Fruit fly (Drosophila melanogaster) whole organism, adult: ENCODE measurements around the gene Hnf4.
A peak's percentile ranks its signal among the peaks of the same experiment; 100 is the strongest.

Experiments
- CG11617 ChIP-seq: fragments of 200-800 bp; sonication (Bioruptor generic); optimal IDR thresholded peaks from 2 replicates; lab custom pipeline; 2017; ENCODE audit warnings: mild to moderate bottlenecking, missing biosample characterization, missing genetic modification reagents, missing genetic modification characterization
- CG12768 ChIP-seq: fragments of 200-800 bp; sonication (Bioruptor generic); optimal IDR thresholded peaks from 2 replicates; lab custom pipeline; 2017; ENCODE audit warnings: missing biosample characterization, missing genetic modification characterization, mild to moderate bottlenecking, moderate library complexity, missing genetic modification reagents
- CG14711 ChIP-seq: fragments of 200-800 bp; sonication (Bioruptor generic); optimal IDR thresholded peaks from 2 replicates; lab custom pipeline; 2018; ENCODE audit warnings: missing biosample characterization, mild to moderate bottlenecking, missing genetic modification characterization, moderate library complexity
- CG1620 ChIP-seq: fragments of 200-800 bp; sonication (Bioruptor generic); optimal IDR thresholded peaks from 2 replicates; lab custom pipeline; 2016; ENCODE audit warnings: missing biosample characterization, missing genetic modification characterization
- CG33017 ChIP-seq: fragments of 200-800 bp; sonication (Bioruptor generic); optimal IDR thresholded peaks from 2 replicates; lab custom pipeline; 2018; ENCODE audit warnings: missing biosample characterization, mild to moderate bottlenecking, missing genetic modification characterization, moderate library complexity
- CG5204 ChIP-seq: fragments of 200-800 bp; sonication (Bioruptor generic); optimal IDR thresholded peaks from 2 replicates; lab custom pipeline; 2016; ENCODE audit warnings: missing biosample characterization, missing genetic modification characterization
- CG7045 ChIP-seq: fragments of 200-800 bp; sonication (Bioruptor generic); optimal IDR thresholded peaks from 2 replicates; lab custom pipeline; 2017; ENCODE audit warnings: missing biosample characterization, mild to moderate bottlenecking, missing genetic modification characterization
- CG7101 ChIP-seq: fragments of 200-800 bp; sonication (Bioruptor generic); optimal IDR thresholded peaks from 2 replicates; lab custom pipeline; 2018; ENCODE audit warnings: missing biosample characterization, mild to moderate bottlenecking, missing genetic modification characterization, moderate library complexity
- Clk ChIP-seq: fragments of 200-800 bp; sonication (Bioruptor generic); optimal IDR thresholded peaks from 2 replicates; lab custom pipeline; 2017; ENCODE audit warnings: missing biosample characterization, missing genetic modification characterization
- Crg-1 ChIP-seq: fragments of 200-800 bp; sonication (Bioruptor generic); optimal IDR thresholded peaks from 2 replicates; lab custom pipeline; 2016; ENCODE audit warnings: missing biosample characterization, missing genetic modification characterization
- Hr96 ChIP-seq: fragments of 200-800 bp; sonication (Bioruptor generic); optimal IDR thresholded peaks from 2 replicates; lab custom pipeline; 2016; ENCODE audit warnings: missing biosample characterization, missing genetic modification characterization
- Mnt ChIP-seq: fragments of 200-800 bp; sonication (Bioruptor generic); optimal IDR thresholded peaks from 2 replicates; lab custom pipeline; 2016; ENCODE audit warnings: missing biosample characterization, mild to moderate bottlenecking, missing genetic modification characterization
- bab1 ChIP-seq: fragments of 200-800 bp; sonication (Bioruptor generic); optimal IDR thresholded peaks from 3 replicates; lab custom pipeline; 2019; ENCODE audit warnings: missing biosample characterization, mild to moderate bottlenecking, missing genetic modification characterization, moderate library complexity
- cic ChIP-seq: fragments of 200-800 bp; sonication (Bioruptor generic); optimal IDR thresholded peaks from 2 replicates; lab custom pipeline; 2017; ENCODE audit warnings: missing biosample characterization, mild to moderate bottlenecking, missing genetic modification characterization, moderate library complexity
- cnc ChIP-seq, 2 experiments: fragments of >200 bp; optimal IDR thresholded peaks; 2 replicates each; lab custom pipeline; 2017
- kay ChIP-seq: fragments of 200-800 bp; sonication (Bioruptor generic); peaks from one replicate; lab custom pipeline; 2016; ENCODE audit warnings: missing biosample characterization, missing genetic modification characterization, borderline replicate concordance
- ovo ChIP-seq: fragments of 200-800 bp; sonication (Bioruptor generic); optimal IDR thresholded peaks from 2 replicates; lab custom pipeline; 2016; ENCODE audit warnings: missing biosample characterization, missing genetic modification characterization
- pad ChIP-seq: fragments of 200-800 bp; sonication (Bioruptor generic); optimal IDR thresholded peaks from 3 replicates; lab custom pipeline; 2017; ENCODE audit warnings: missing biosample characterization, missing genetic modification characterization, mild to moderate bottlenecking, moderate library complexity, missing genetic modification reagents
- tj ChIP-seq: fragments of 200-800 bp; sonication (Bioruptor generic); optimal IDR thresholded peaks from 3 replicates; lab custom pipeline; 2017; ENCODE audit warnings: missing biosample characterization, mild to moderate bottlenecking, missing genetic modification characterization, moderate library complexity
- toe ChIP-seq: fragments of 200-800 bp; sonication (Bioruptor generic); optimal IDR thresholded peaks from 2 replicates; lab custom pipeline; 2016; ENCODE audit warnings: missing biosample characterization, missing genetic modification characterization

Hnf4 gene

dm6 chr2L:8709078-8709399 lies 372 bp downstream of the Hnf4 start:
- TF ChIP-seq Crg-1: no peak
- peak; percentile 64 for TF ChIP-seq CG12768 (GFP tag; lab: Kevin White, UChicago)
- no peak for TF ChIP-seq CG7101
- no peak for TF ChIP-seq Clk
- no peak for TF ChIP-seq CG5204 (GFP tag; lab: Kevin White, UChicago)
- no peak for TF ChIP-seq toe (GFP tag; lab: Kevin White, UChicago)
- TF ChIP-seq bab1: peak; percentile 22
- TF ChIP-seq CG33017 (tag; lab: Kevin White, UChicago): no peak
- no peak for TF ChIP-seq CG7045 (GFP tag; lab: Kevin White, UChicago)
- peak; percentile 87 for TF ChIP-seq pad (GFP tag; lab: Kevin White, UChicago)
- peak; percentile 51 for TF ChIP-seq cic (GFP tag; lab: Kevin White, UChicago)
- TF ChIP-seq ovo: peak; percentile 95
- TF ChIP-seq Mnt (GFP tag; lab: Kevin White, UChicago): peak; percentile 29
- TF ChIP-seq Hr96 (GFP tag; lab: Kevin White, UChicago): peak; percentile 5
- TF ChIP-seq CG11617 (GFP tag; lab: Kevin White, UChicago): peak; percentile 8
- TF ChIP-seq CG14711 (tag; lab: Kevin White, UChicago): no peak
- TF ChIP-seq tj (GFP tag; lab: Kevin White, UChicago): peak; percentile 99
- TF ChIP-seq cnc (optimal IDR thresholded peaks at IDR 0.05; lab: Kevin White, UChicago): no peak
- no peak for TF ChIP-seq CG1620 (GFP tag; lab: Kevin White, UChicago)
- no peak for TF ChIP-seq kay (GFP tag; lab: Kevin White, UChicago)

- TF ChIP-seq cic (GFP tag; lab: Kevin White, UChicago) (peak; percentile 97), Mnt (GFP tag; lab: Kevin White, UChicago) (no peak)
Measured at dm6 chr2L:8708399-8709077, 873 bp downstream of the Hnf4 start.

dm6 chr2L:8707522-8707921 lies 1.9 kb downstream of the Hnf4 start:
- TF ChIP-seq CG5204 (GFP tag; lab: Kevin White, UChicago) (no peak), Crg-1 (no peak), cnc (optimal IDR thresholded peaks at IDR 0.05; lab: Kevin White, UChicago) (peak in 1 of 2 experiments; percentile 29), CG12768 (GFP tag; lab: Kevin White, UChicago) (peak; percentile 29), CG1620 (GFP tag; lab: Kevin White, UChicago) (no peak), pad (GFP tag; lab: Kevin White, UChicago) (no peak), Mnt (GFP tag; lab: Kevin White, UChicago) (peak; percentile 65), CG33017 (tag; lab: Kevin White, UChicago) (peak; percentile 19), kay (GFP tag; lab: Kevin White, UChicago) (no peak), Clk (no peak), toe (GFP tag; lab: Kevin White, UChicago) (peak; percentile 35), bab1 (no peak), tj (GFP tag; lab: Kevin White, UChicago) (no peak), ovo (peak; percentile 40), CG11617 (GFP tag; lab: Kevin White, UChicago) (no peak), cic (GFP tag; lab: Kevin White, UChicago) (peak; percentile 23), CG7045 (GFP tag; lab: Kevin White, UChicago) (no peak), CG14711 (tag; lab: Kevin White, UChicago) (no peak), CG7101 (no peak), Hr96 (GFP tag; lab: Kevin White, UChicago) (no peak)

- TF ChIP-seq CG33017 (tag; lab: Kevin White, UChicago) (peak; percentile 27), ovo (peak; percentile 23), tj (GFP tag; lab: Kevin White, UChicago) (peak; percentile 43), CG7101 (peak; percentile 4), CG7045 (GFP tag; lab: Kevin White, UChicago) (no peak), Mnt (GFP tag; lab: Kevin White, UChicago) (peak; percentile 16), Hr96 (GFP tag; lab: Kevin White, UChicago) (peak; percentile 17), CG5204 (GFP tag; lab: Kevin White, UChicago) (peak; percentile 9), kay (GFP tag; lab: Kevin White, UChicago) (peak; percentile 69), CG14711 (tag; lab: Kevin White, UChicago) (no peak), cic (GFP tag; lab: Kevin White, UChicago) (peak; percentile 89)
Measured at dm6 chr2L:8704648-8705622, 4.5 kb downstream of the Hnf4 start, which contains the start of gene CatB. Gene CatB (plus strand): TSS chr2L:8705572.

- no peak for TF ChIP-seq Clk
- TF ChIP-seq Crg-1: no peak
- no peak for TF ChIP-seq CG33017 (tag; lab: Kevin White, UChicago)
- no peak for TF ChIP-seq kay (GFP tag; lab: Kevin White, UChicago)
- TF ChIP-seq CG7045 (GFP tag; lab: Kevin White, UChicago): no peak
- no peak for TF ChIP-seq CG5204 (GFP tag; lab: Kevin White, UChicago)
- TF ChIP-seq CG7101: no peak
- TF ChIP-seq Mnt (GFP tag; lab: Kevin White, UChicago): no peak
- no peak for TF ChIP-seq bab1
- no peak for TF ChIP-seq cic (GFP tag; lab: Kevin White, UChicago)
- TF ChIP-seq toe (GFP tag; lab: Kevin White, UChicago): no peak
- TF ChIP-seq CG1620 (GFP tag; lab: Kevin White, UChicago): no peak
- no peak for TF ChIP-seq CG14711 (tag; lab: Kevin White, UChicago)
- TF ChIP-seq pad (GFP tag; lab: Kevin White, UChicago): no peak
- no peak for TF ChIP-seq ovo
- no peak for TF ChIP-seq CG12768 (GFP tag; lab: Kevin White, UChicago)
Measured at dm6 chr2L:8702907-8703626, 6.3 kb downstream of the Hnf4 start.
